Fruit fly (Drosophila melanogaster) whole organism, embryonic: ENCODE measurements around the gene sinu.

Source experiments
- Adf1 ChIP-seq: fragments of 200-800 bp; sonication (Bioruptor generic); IDR thresholded peaks from 2 replicates; pipeline ENCODE4 v1.3.6; 2022; ENCODE audit warnings: missing biosample characterization, missing genetic modification characterization
- Aef1 ChIP-seq: fragments of 200-800 bp; sonication (Bioruptor generic); IDR thresholded peaks from 3 replicates; pipeline ENCODE4 v1.3.6; 2022; ENCODE audit warnings: missing biosample characterization, missing genetic modification characterization
- Asciz ChIP-seq: fragments of 200-800 bp; sonication (Bioruptor generic); optimal IDR thresholded peaks from 2 replicates; lab custom pipeline; 2017; ENCODE audit warnings: missing biosample characterization, mild to moderate bottlenecking, missing genetic modification characterization, missing genetic modification reagents
- BEAF-32 ChIP-seq: fragments of 200-800 bp; sonication (Bioruptor generic); optimal IDR thresholded peaks from 3 replicates; lab custom pipeline; 2017; ENCODE audit warnings: missing biosample characterization, missing genetic modification characterization, mild to moderate bottlenecking, moderate library complexity, missing genetic modification reagents
- BtbVII ChIP-seq: fragments of 200-800 bp; sonication (Bioruptor generic); optimal IDR thresholded peaks from 3 replicates; lab custom pipeline; 2017; ENCODE audit warnings: missing biosample characterization, mild to moderate bottlenecking, missing genetic modification characterization
- CG10209 ChIP-seq: fragments of 200-800 bp; sonication (Bioruptor generic); optimal IDR thresholded peaks from 3 replicates; lab custom pipeline; 2017; ENCODE audit warnings: missing biosample characterization, mild to moderate bottlenecking, missing genetic modification characterization, missing genetic modification reagents
- CG10366 ChIP-seq: fragments of 200-800 bp; sonication (Bioruptor generic); IDR thresholded peaks from 2 replicates; pipeline ENCODE4 v1.3.6; 2022; ENCODE audit warnings: missing biosample characterization, missing genetic modification characterization
- CG11085 ChIP-seq: fragments of 200-800 bp; sonication (Bioruptor generic); IDR thresholded peaks from 2 replicates; pipeline ENCODE4 v1.3.6; 2022; ENCODE audit warnings: missing biosample characterization, missing genetic modification characterization
- CG11247 ChIP-seq: fragments of 200-800 bp; sonication (Bioruptor generic); IDR thresholded peaks from 2 replicates; pipeline ENCODE4 v1.3.6; 2022; ENCODE audit warnings: missing biosample characterization, missing genetic modification characterization
- CG11456 ChIP-seq: fragments of 200-800 bp; sonication (Bioruptor generic); IDR thresholded peaks from 3 replicates; pipeline ENCODE4 v1.3.6; 2022; ENCODE audit warnings: missing biosample characterization, missing genetic modification characterization
- CG12219 ChIP-seq: fragments of 200-800 bp; sonication (Bioruptor generic); optimal IDR thresholded peaks from 3 replicates; lab custom pipeline; 2018; ENCODE audit warnings: missing biosample characterization, mild to moderate bottlenecking, missing genetic modification characterization
- CG14050 ChIP-seq: fragments of 200-800 bp; sonication (Bioruptor generic); IDR thresholded peaks from 3 replicates; pipeline ENCODE4 v1.3.6; 2022; ENCODE audit warnings: missing biosample characterization, missing genetic modification characterization
- CG14667 ChIP-seq: fragments of 200-800 bp; sonication (Bioruptor generic); IDR thresholded peaks from 2 replicates; pipeline ENCODE4 v1.3.6; 2022; ENCODE audit warnings: missing biosample characterization, missing genetic modification characterization
- CG15696 ChIP-seq: fragments of 200-800 bp; sonication (Bioruptor generic); optimal IDR thresholded peaks from 2 replicates; lab custom pipeline; 2019; ENCODE audit warnings: missing biosample characterization, mild to moderate bottlenecking, missing genetic modification characterization, moderate library complexity
- CG16813 ChIP-seq: fragments of 200-800 bp; sonication (Bioruptor generic); IDR thresholded peaks from 3 replicates; pipeline ENCODE4 v1.3.6; 2022; ENCODE audit warnings: missing biosample characterization, missing genetic modification characterization; ENCODE audit not compliant: partially characterized antibody
- CG17359 ChIP-seq: fragments of 200-800 bp; sonication (Bioruptor generic); optimal IDR thresholded peaks from 3 replicates; lab custom pipeline; 2018; ENCODE audit warnings: missing biosample characterization, mild to moderate bottlenecking, missing genetic modification characterization, moderate library complexity
- CG17385 ChIP-seq: fragments of 200-800 bp; sonication (Bioruptor generic); optimal IDR thresholded peaks from 3 replicates; lab custom pipeline; 2018; ENCODE audit warnings: missing biosample characterization, mild to moderate bottlenecking, missing genetic modification characterization
- CG17829 ChIP-seq: fragments of 200-800 bp; optimal IDR thresholded peaks from 2 replicates; lab custom pipeline; 2019; ENCODE audit warnings: missing biosample characterization, mild to moderate bottlenecking, missing genetic modification characterization, moderate library complexity
- CG2889 ChIP-seq: fragments of 200-800 bp; sonication (Bioruptor generic); IDR thresholded peaks from 3 replicates; pipeline ENCODE4 v1.3.6; 2022; ENCODE audit warnings: missing biosample characterization, missing genetic modification characterization
- CG30431 ChIP-seq: fragments of 200-800 bp; sonication (Bioruptor generic); optimal IDR thresholded peaks from 2 replicates; lab custom pipeline; 2017; ENCODE audit warnings: missing biosample characterization, missing genetic modification characterization
- CG3407 ChIP-seq: fragments of 200-800 bp; sonication (Bioruptor generic); optimal IDR thresholded peaks from 2 replicates; lab custom pipeline; 2018; ENCODE audit warnings: missing biosample characterization, mild to moderate bottlenecking, missing genetic modification characterization
- CG7357 ChIP-seq: fragments of 200-800 bp; sonication (Bioruptor generic); IDR thresholded peaks from 3 replicates; pipeline ENCODE4 v1.3.6; 2022; ENCODE audit warnings: missing biosample characterization, missing genetic modification characterization
- CG7745 ChIP-seq: fragments of 200-800 bp; sonication (Bioruptor generic); optimal IDR thresholded peaks from 2 replicates; lab custom pipeline; 2018; ENCODE audit warnings: missing biosample characterization, mild to moderate bottlenecking, missing genetic modification characterization, moderate library complexity
- Dbx ChIP-seq: fragments of 200-800 bp; sonication (Bioruptor generic); IDR thresholded peaks from 3 replicates; pipeline ENCODE4 v1.3.6; 2022; ENCODE audit warnings: missing biosample characterization, missing genetic modification characterization
- Ets97D ChIP-seq: fragments of 200-800 bp; sonication (Bioruptor generic); optimal IDR thresholded peaks from 3 replicates; lab custom pipeline; 2016; ENCODE audit warnings: missing biosample characterization, missing genetic modification characterization
- HHEX ChIP-seq: fragments of 200-800 bp; sonication (Bioruptor generic); optimal IDR thresholded peaks from 3 replicates; lab custom pipeline; 2017; ENCODE audit warnings: missing biosample characterization, mild to moderate bottlenecking, missing genetic modification characterization, missing genetic modification reagents
- Hr3 ChIP-seq: fragments of 200-800 bp; sonication (Bioruptor generic); optimal IDR thresholded peaks from 3 replicates; lab custom pipeline; 2016; ENCODE audit warnings: missing biosample characterization, missing genetic modification characterization
- Hsf ChIP-seq: fragments of 200-800 bp; sonication (Bioruptor generic); optimal IDR thresholded peaks from 3 replicates; lab custom pipeline; 2016; ENCODE audit warnings: missing biosample characterization, missing genetic modification characterization
- Lhr ChIP-seq: fragments of 200-800 bp; sonication (Bioruptor generic); optimal IDR thresholded peaks from 3 replicates; lab custom pipeline; 2017; ENCODE audit warnings: mild to moderate bottlenecking, missing biosample characterization, missing genetic modification reagents, missing genetic modification characterization
- Lim3 ChIP-seq: fragments of 200-800 bp; sonication (Bioruptor generic); IDR thresholded peaks from 2 replicates; pipeline ENCODE4 v1.3.6; 2022; ENCODE audit warnings: missing biosample characterization, missing genetic modification characterization
- MBD-R2 ChIP-seq: fragments of 200-800 bp; sonication (Bioruptor generic); IDR thresholded peaks from 2 replicates; pipeline ENCODE4 v1.3.6; 2022; ENCODE audit warnings: missing biosample characterization, missing genetic modification characterization
- Neu2 ChIP-seq: fragments of 200-800 bp; sonication (Bioruptor generic); optimal IDR thresholded peaks from 3 replicates; lab custom pipeline; 2016; ENCODE audit warnings: missing biosample characterization, missing genetic modification characterization, borderline replicate concordance
- PHDP ChIP-seq: fragments of 200-800 bp; sonication (Bioruptor generic); optimal IDR thresholded peaks from 3 replicates; lab custom pipeline; 2018; ENCODE audit warnings: missing biosample characterization, mild to moderate bottlenecking, missing genetic modification characterization, moderate library complexity
- Pdp1 ChIP-seq, 2 experiments: fragments of 200-800 bp; sonication (Bioruptor generic); optimal IDR thresholded peaks; 3 replicates each; lab custom pipeline; 2016; ENCODE audit warnings: missing biosample characterization in 2 of 2, missing genetic modification characterization in 2 of 2, mild to moderate bottlenecking in 1 of 2, moderate library complexity in 1 of 2
- Ptx1 ChIP-seq: fragments of 200-800 bp; sonication (Bioruptor generic); IDR thresholded peaks from 2 replicates; pipeline ENCODE4 v1.3.6; 2022; ENCODE audit warnings: missing biosample characterization, missing genetic modification characterization
- ash1 ChIP-seq: fragments of 200-800 bp; sonication (Bioruptor generic); optimal IDR thresholded peaks from 2 replicates; lab custom pipeline; 2018; ENCODE audit warnings: missing biosample characterization, mild to moderate bottlenecking, missing genetic modification characterization
- cas ChIP-seq: fragments of 200-800 bp; sonication (Bioruptor generic); IDR thresholded peaks from 2 replicates; pipeline ENCODE4 v1.3.6; 2022; ENCODE audit warnings: missing biosample characterization, missing genetic modification characterization
- danr ChIP-seq: fragments of 200-800 bp; sonication (Bioruptor generic); IDR thresholded peaks from 2 replicates; pipeline ENCODE4 v1.3.6; 2022; ENCODE audit warnings: missing biosample characterization, missing genetic modification characterization
- exex ChIP-seq: fragments of 200-800 bp; sonication (Bioruptor generic); optimal IDR thresholded peaks from 4 replicates; lab custom pipeline; 2018; ENCODE audit warnings: missing biosample characterization, mild to moderate bottlenecking, missing genetic modification characterization, moderate library complexity
- fd3F ChIP-seq: fragments of 200-800 bp; sonication (Bioruptor generic); optimal IDR thresholded peaks from 2 replicates; lab custom pipeline; 2018; ENCODE audit warnings: missing biosample characterization, mild to moderate bottlenecking, missing genetic modification characterization, moderate library complexity
- grn ChIP-seq: fragments of 200-800 bp; sonication (Bioruptor generic); optimal IDR thresholded peaks from 3 replicates; lab custom pipeline; 2017; ENCODE audit warnings: missing biosample characterization, missing genetic modification characterization
- hb ChIP-seq: fragments of 200-800 bp; sonication (Bioruptor generic); IDR thresholded peaks from 3 replicates; pipeline ENCODE4 v1.3.6; 2022; ENCODE audit warnings: missing biosample characterization, missing genetic modification characterization; ENCODE audit not compliant: partially characterized antibody
- hbn ChIP-seq: fragments of 200-800 bp; sonication (Bioruptor generic); IDR thresholded peaks from 2 replicates; pipeline ENCODE4 v1.3.6; 2022; ENCODE audit warnings: missing biosample characterization, missing genetic modification characterization; ENCODE audit not compliant: partially characterized antibody
- jing ChIP-seq: fragments of 200-800 bp; sonication (Bioruptor generic); optimal IDR thresholded peaks from 2 replicates; lab custom pipeline; 2018; ENCODE audit warnings: missing biosample characterization, mild to moderate bottlenecking, missing genetic modification characterization
- pita ChIP-seq: fragments of 200-800 bp; sonication (Bioruptor generic); optimal IDR thresholded peaks from 2 replicates; lab custom pipeline; 2017; ENCODE audit warnings: missing biosample characterization, mild to moderate bottlenecking, missing genetic modification characterization
- sd ChIP-seq: fragments of 200-800 bp; sonication (Bioruptor generic); optimal IDR thresholded peaks from 3 replicates; lab custom pipeline; 2018; ENCODE audit warnings: missing biosample characterization, mild to moderate bottlenecking, missing genetic modification characterization, moderate library complexity
- sima ChIP-seq: fragments of 200-800 bp; sonication (Bioruptor generic); optimal IDR thresholded peaks from 2 replicates; lab custom pipeline; 2016; ENCODE audit warnings: missing biosample characterization, missing genetic modification characterization
- slbo ChIP-seq: fragments of 200-800 bp; sonication (Bioruptor generic); IDR thresholded peaks from 2 replicates; pipeline ENCODE4 v1.3.6; 2022; ENCODE audit warnings: missing biosample characterization, missing genetic modification characterization
- vvl ChIP-seq: fragments of 200-800 bp; sonication (Bioruptor generic); IDR thresholded peaks from 2 replicates; pipeline ENCODE4 v1.3.6; 2022; ENCODE audit warnings: missing biosample characterization, missing genetic modification characterization
- zfh1 ChIP-seq: fragments of 200-800 bp; sonication (Bioruptor generic); IDR thresholded peaks from 3 replicates; pipeline ENCODE4 v1.3.6; 2022; ENCODE audit warnings: missing biosample characterization, missing genetic modification characterization

sinu gene

DNA sequence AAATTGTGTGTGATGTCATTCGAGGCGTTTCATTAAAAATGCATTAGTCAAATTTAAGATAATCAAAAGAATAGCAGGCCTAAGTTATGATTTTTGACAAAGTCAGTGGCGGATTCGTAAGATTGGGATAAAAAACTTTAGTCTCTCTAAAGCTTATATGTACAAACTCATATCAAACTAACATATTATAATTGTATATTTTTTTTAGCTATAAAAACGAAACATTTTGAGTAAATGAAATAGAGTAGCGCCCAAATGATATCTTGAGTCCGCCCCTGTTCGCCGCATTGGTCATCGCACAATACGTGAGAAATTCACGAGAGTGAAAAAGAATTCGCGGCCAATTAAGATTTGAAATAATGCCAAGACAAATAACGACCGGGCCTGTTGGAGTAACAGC is 7.0 kb downstream of the sinu start (continued):
- peak; percentile 14 for TF ChIP-seq Hsf (GFP tag; lab: Kevin White, UChicago)
- TF ChIP-seq fd3F (GFP tag; lab: Kevin White, UChicago), result peak; percentile 58
- no peak for TF ChIP-seq BEAF-32 (GFP tag; lab: Kevin White, UChicago)
- peak; percentile 31; the same call in 2 of the 3 replicates for TF ChIP-seq CG14050 (GFP tag; lab: Robert Waterston, UW)
- TF ChIP-seq CG7357, result peak; percentile 50; the same call in 2 of the 3 replicates
- peak; percentile 54 for TF ChIP-seq CG11247
- TF ChIP-seq CG17385 (GFP tag; lab: Kevin White, UChicago), result peak; percentile 46
- TF ChIP-seq CG3407 (GFP tag; lab: Kevin White, UChicago), result no peak
- TF ChIP-seq CG12219, result peak; percentile 15
- peak; percentile 2 for TF ChIP-seq Hr3 (GFP tag; lab: Kevin White, UChicago)
- TF ChIP-seq danr (GFP tag; lab: Robert Waterston, UW), result 0 out of 2 replicates have a peak, but pooled peaks have one; percentile 8
- peak; percentile 46 for TF ChIP-seq sd (tag; lab: Kevin White, UChicago)
- TF ChIP-seq Pdp1 (GFP tag; optimal IDR thresholded peaks at IDR 0.05; lab: Kevin White, UChicago), result peak in 1 of 2 experiments; percentile 3
- peak; percentile 81; the same call in 2 of the 3 replicates for TF ChIP-seq Dbx (GFP tag; lab: Robert Waterston, UW)
- peak; percentile 51 for TF ChIP-seq HHEX (GFP tag; lab: Kevin White, UChicago)
- TF ChIP-seq Lim3 (GFP tag; lab: Robert Waterston, UW), result no peak
- TF ChIP-seq CG16813 (GFP tag; lab: Robert Waterston, UW), result no peak
- no peak for TF ChIP-seq ash1
- no peak for TF ChIP-seq hb (GFP tag; lab: Robert Waterston, UW)
- 0 out of 3 replicates have a peak, but pooled peaks have one; percentile 62 for TF ChIP-seq zfh1 (GFP tag; lab: Robert Waterston, UW)
- peak; percentile 72 for TF ChIP-seq Ptx1 (GFP tag; lab: Robert Waterston, UW)
- no peak for TF ChIP-seq Neu2 (GFP tag; lab: Kevin White, UChicago)
- TF ChIP-seq CG11085 (GFP tag; lab: Robert Waterston, UW), result 0 out of 2 replicates have a peak, but pooled peaks have one; percentile 32
- peak; percentile 2 for TF ChIP-seq CG30431 (GFP tag; lab: Kevin White, UChicago)
- TF ChIP-seq Adf1 (GFP tag; lab: Robert Waterston, UW), result no peak
- no peak for TF ChIP-seq Asciz (GFP tag; lab: Kevin White, UChicago)
- no peak for TF ChIP-seq CG15696 (tag; lab: Kevin White, UChicago)
- peak; percentile 77; the same call in 2 of the 3 replicates for TF ChIP-seq CG11456 (GFP tag; lab: Robert Waterston, UW)
- peak; percentile 59; the same call in 1 of the 2 replicates for TF ChIP-seq cas (GFP tag; lab: Robert Waterston, UW)
- no peak for TF ChIP-seq pita (GFP tag; lab: Kevin White, UChicago)
- peak; percentile 79 for TF ChIP-seq Aef1
- TF ChIP-seq CG17359 (tag; lab: Kevin White, UChicago), result peak; percentile 50
- peak; percentile 54 for TF ChIP-seq CG10366 (GFP tag; lab: Robert Waterston, UW)
- peak; percentile 56 for TF ChIP-seq vvl
- no peak for TF ChIP-seq Ets97D (GFP tag; lab: Kevin White, UChicago)
- TF ChIP-seq BtbVII (GFP tag; lab: Kevin White, UChicago), result peak; percentile 3
- peak; percentile 71 for TF ChIP-seq CG14667 (GFP tag; lab: Robert Waterston, UW)
- no peak for TF ChIP-seq exex (tag; lab: Kevin White, UChicago)
- peak; percentile 57 for TF ChIP-seq PHDP (tag; lab: Kevin White, UChicago)
- no peak for TF ChIP-seq Lhr (GFP tag; lab: Kevin White, UChicago)
- no peak for TF ChIP-seq jing (GFP tag; lab: Kevin White, UChicago)
- TF ChIP-seq hbn (GFP tag; lab: Robert Waterston, UW), result no peak
- no peak for TF ChIP-seq CG7745 (tag; lab: Kevin White, UChicago)
- TF ChIP-seq sima (GFP tag; lab: Kevin White, UChicago), result no peak
- peak; percentile 81 for TF ChIP-seq slbo (GFP tag; lab: Robert Waterston, UW)
- peak; percentile 50; the same call in 1 of the 2 replicates for TF ChIP-seq MBD-R2 (GFP tag; lab: Robert Waterston, UW)
- no peak for TF ChIP-seq CG17829
- no peak for TF ChIP-seq grn (GFP tag; lab: Kevin White, UChicago)
- peak; percentile 29 for TF ChIP-seq CG10209 (GFP tag; lab: Kevin White, UChicago)
- 0 out of 3 replicates have a peak, but pooled peaks have one; percentile 5 for TF ChIP-seq CG2889
